Worm (Caenorhabditis elegans): Measurements from ENCODE around the gene wago-5.

- TF ChIP-seq ztf-11 (tag; optimal IDR thresholded peaks at IDR 0.05) (no peak), nhr-77 (tag; optimal IDR thresholded peaks at IDR 0.05) (no peak), nhr-237 (tag; optimal IDR thresholded peaks at IDR 0.05) (no peak), nhr-11 (tag; optimal IDR thresholded peaks at IDR 0.05) (no peak), unc-39 (tag; optimal IDR thresholded peaks at IDR 0.05) (no peak)
Measured at ce11 chrII:5819655-5820054, 4.4 kb upstream of the wago-5 start.

Data from whole organism, L4 larva.